Fruit fly (Drosophila melanogaster): Measurements from ENCODE around the gene CG42658.

dm6 chr2L:2242139-2242538 lies 45.6 kb downstream of the CG42658 start, which contains the start of gene CG4267:
- TF ChIP-seq ey (GFP tag; optimal IDR thresholded peaks at IDR 0.05) (no peak), Abd-B (GFP tag; optimal IDR thresholded peaks at IDR 0.05) (no peak), Hr78 (GFP tag; optimal IDR thresholded peaks at IDR 0.05) (no peak), dl (GFP tag; optimal IDR thresholded peaks at IDR 0.05; ENCODE audit: insufficient read depth in 1 of 2, partially characterized antibody in 2 of 2) (peak; percentile 82 to 92), tai (GFP tag; optimal IDR thresholded peaks at IDR 0.05) (no peak), Sp1 (GFP tag; optimal IDR thresholded peaks at IDR 0.05) (no peak), psq (GFP tag; optimal IDR thresholded peaks at IDR 0.05) (no peak), usp (GFP tag; optimal IDR thresholded peaks at IDR 0.05) (no peak), Vsx2 (GFP tag; optimal IDR thresholded peaks at IDR 0.05; ENCODE audit: partially characterized antibody) (peak; percentile 77), brk (GFP tag; optimal IDR thresholded peaks at IDR 0.05) (no peak), Hnf4 (GFP tag; optimal IDR thresholded peaks at IDR 0.05) (no peak), h (GFP tag; optimal IDR thresholded peaks at IDR 0.05) (peak; percentile 11), Myc (optimal IDR thresholded peaks at IDR 0.05) (no peak)
